Worm (Caenorhabditis elegans): ENCODE measurements around the gene aqp-5.

The aqp-5 gene

ce11 chrV:10476864-10477443 lies 14.6 kb upstream of the aqp-5 start (continued):
- TF ChIP-seq C17E4.6 (GFP tag; IDR thresholded peaks at IDR 0.05) (no peak), unc-130 (GFP tag; optimal IDR thresholded peaks at IDR 0.05) (no peak), rcor-1 (GFP tag; IDR thresholded peaks at IDR 0.05) (no peak), B0035.1 (tag; optimal IDR thresholded peaks at IDR 0.05) (peak; percentile 15), ztf-22 (GFP tag; optimal IDR thresholded peaks at IDR 0.05) (no peak), ZK185.1 (tag; optimal IDR thresholded peaks at IDR 0.05; ENCODE audit: poor library complexity, severe bottlenecking) (peak; percentile 8), madf-8 (GFP tag; conservative IDR thresholded peaks at IDR 0.05) (no peak), snpc-1.1 (tag; optimal IDR thresholded peaks at IDR 0.05; ENCODE audit: insufficient read depth) (no peak), hlh-26 (GFP tag; conservative IDR thresholded peaks at IDR 0.05) (no peak), attf-3 (GFP tag; conservative IDR thresholded peaks at IDR 0.05) (no peak), atf-7 (tag; optimal IDR thresholded peaks at IDR 0.05) (no peak), attf-5 (GFP tag; optimal IDR thresholded peaks at IDR 0.05) (no peak), madf-3 (GFP tag; IDR thresholded peaks at IDR 0.05) (peak; percentile 68; the same call in 1 of the 2 replicates), mxl-1 (tag; optimal IDR thresholded peaks at IDR 0.05) (no peak), ztf-28 (GFP tag; IDR thresholded peaks at IDR 0.05) (no peak), ceh-91 (GFP tag; IDR thresholded peaks at IDR 0.05) (no peak), egl-18 (GFP tag; IDR thresholded peaks at IDR 0.05) (no peak), cebp-1 (GFP tag; IDR thresholded peaks at IDR 0.05) (peak; percentile 51), cebp-1 (tag; optimal IDR thresholded peaks at IDR 0.05) (peak; percentile 85), tbx-9 (tag; optimal IDR thresholded peaks at IDR 0.05; ENCODE audit: borderline replicate concordance) (no peak), sea-2 (GFP tag; IDR thresholded peaks at IDR 0.05) (no peak), K11D2.4 (GFP tag; IDR thresholded peaks at IDR 0.05) (no peak), mel-28 (tag; optimal IDR thresholded peaks at IDR 0.05; ENCODE audit: borderline replicate concordance) (no peak), F57C9.4 (tag; optimal IDR thresholded peaks at IDR 0.05) (no peak), lin-26 (GFP tag; IDR thresholded peaks at IDR 0.05) (no peak), hmg-20 (GFP tag; IDR thresholded peaks at IDR 0.05) (no peak), nfya-2 (GFP tag; IDR thresholded peaks at IDR 0.05) (no peak), efl-1 (GFP tag; optimal IDR thresholded peaks at IDR 0.05) (no peak), ama-1 (optimal IDR thresholded peaks at IDR 0.05) (peak; percentile 66), ama-1 (GFP tag; optimal IDR thresholded peaks at IDR 0.05) (no peak), sptf-2 (GFP tag; optimal IDR thresholded peaks at IDR 0.05) (no peak)

ce11 chrV:10478097-10478828 lies 13.3 kb upstream of the aqp-5 start, which contains the start of the genes crp-1 and Y32F6B.9:
crp-1 (plus strand) TSS chrV:10478564.
Y32F6B.9 (plus strand) TSS chrV:10478699.
- TF ChIP-seq cebp-1 (GFP tag; IDR thresholded peaks at IDR 0.05) (no peak), cebp-1 (tag; optimal IDR thresholded peaks at IDR 0.05) (peak; percentile 13), let-607 (tag; optimal IDR thresholded peaks at IDR 0.05) (peak in 1 of 2 experiments; percentile 27), attf-6 (GFP tag; IDR thresholded peaks at IDR 0.05) (no peak), ztf-25 (GFP tag; IDR thresholded peaks at IDR 0.05) (no peak), pbrm-1 (GFP tag; IDR thresholded peaks at IDR 0.05) (no peak), rpc-1 (optimal IDR thresholded peaks at IDR 0.05) (no peak), rpc-1 (tag; optimal IDR thresholded peaks at IDR 0.05) (no peak), gei-17 (GFP tag; optimal IDR thresholded peaks at IDR 0.05) (no peak), ceh-100 (GFP tag; IDR thresholded peaks at IDR 0.05) (no peak), lin-26 (GFP tag; IDR thresholded peaks at IDR 0.05) (no peak), dox-1 (GFP tag; IDR thresholded peaks at IDR 0.05) (peak; percentile 47), B0336.3 (GFP tag; IDR thresholded peaks at IDR 0.05) (0 out of 2 replicates have a peak, but pooled peaks have one; percentile 19), nhr-80 (tag; optimal IDR thresholded peaks at IDR 0.05) (peak; percentile 55)
